Worm (Caenorhabditis elegans) whole organism, L4 larva: ENCODE data around the gene nuo-3.

ENCODE experiments used
- F49E8.2 ChIP-seq: sonication (generic microtip); optimal IDR thresholded peaks from 2 replicates; lab custom pipeline; 2016; ENCODE audit warnings: missing compliant biosample characterization, mild to moderate bottlenecking, missing genetic modification characterization, borderline replicate concordance
- ZK337.2 ChIP-seq: fragments of 200-800 bp; sonication (Bioruptor generic); IDR thresholded peaks from 2 replicates; pipeline ENCODE4 v1.3.6; 2022; ENCODE audit warnings: missing genetic modification reagents, missing genetic modification characterization, missing compliant biosample characterization
- daf-19 ChIP-seq: fragments of 200-800 bp; sonication (Bioruptor generic); conservative IDR thresholded peaks from 2 replicates; pipeline ENCODE4 v1.3.6; 2022; ENCODE audit warnings: missing genetic modification characterization, missing compliant biosample characterization
- dpl-1 ChIP-seq: fragments of 150-350 bp; optimal IDR thresholded peaks from 2 replicates; lab custom pipeline; 2014; ENCODE audit warnings: missing biosample characterization, missing genetic modification reagents, missing genetic modification characterization
- gei-8 ChIP-seq: fragments of 200-800 bp; sonication (Bioruptor generic); optimal IDR thresholded peaks from 2 replicates; lab custom pipeline; 2018; ENCODE audit warnings: mild to moderate bottlenecking, missing genetic modification characterization, missing compliant biosample characterization
- lin-13 ChIP-seq: fragments of 150-350 bp; optimal IDR thresholded peaks from 2 replicates; lab custom pipeline; 2014; ENCODE audit warnings: missing biosample characterization, missing genetic modification reagents, missing genetic modification characterization
- lin-15B ChIP-seq: fragments of 150-350 bp; sonication (generic microtip); optimal IDR thresholded peaks from 3 replicates; lab custom pipeline; 2014; ENCODE audit warnings: missing biosample characterization, missing genetic modification characterization
- nhr-102 ChIP-seq: sonication (generic microtip); optimal IDR thresholded peaks from 2 replicates; lab custom pipeline; 2016; ENCODE audit warnings: mild to moderate bottlenecking, missing genetic modification characterization, moderate library complexity, missing compliant biosample characterization
- nhr-11 ChIP-seq: fragments of 150-350 bp; optimal IDR thresholded peaks from 2 replicates; lab custom pipeline; 2014; ENCODE audit warnings: missing biosample characterization, missing genetic modification characterization
- nhr-237 ChIP-seq: sonication (generic microtip); optimal IDR thresholded peaks from 2 replicates; lab custom pipeline; 2017; ENCODE audit warnings: missing biosample characterization, missing genetic modification characterization
- nhr-28 ChIP-seq: fragments of 150-350 bp; optimal IDR thresholded peaks from 2 replicates; lab custom pipeline; 2014; ENCODE audit warnings: missing biosample characterization, missing genetic modification characterization
- ztf-11 ChIP-seq: fragments of 150-350 bp; optimal IDR thresholded peaks from 2 replicates; lab custom pipeline; 2014; ENCODE audit warnings: missing biosample characterization, missing genetic modification characterization

DNA sequence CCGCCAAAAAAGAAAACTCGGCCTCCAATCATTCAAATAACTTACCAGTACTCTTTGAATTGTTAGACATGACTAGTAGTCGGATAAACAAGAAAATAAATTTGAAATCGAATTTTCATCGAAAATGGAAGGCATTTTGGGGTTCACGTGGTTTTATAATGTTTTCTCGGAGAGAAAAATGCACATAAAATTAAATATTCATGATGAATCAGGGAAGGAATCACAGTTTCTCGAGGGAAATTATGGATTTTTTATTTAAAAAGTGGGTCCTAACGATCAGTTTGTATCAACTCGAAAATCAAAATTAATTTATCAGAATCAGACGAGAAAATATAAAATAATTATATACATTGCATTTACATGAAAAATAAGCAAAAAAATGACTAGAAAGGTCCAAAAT is 32.0 kb downstream of the nuo-3 start, which contains the start of gene Y57G11C.5:
- TF ChIP-seq daf-19 (GFP tag; lab: Robert Waterston, UW) (no peak), lin-13 (GFP tag; lab: Kevin White, UChicago) (no peak), nhr-11 (tag; lab: Kevin White, UChicago) (no peak), F49E8.2 (tag; lab: Kevin White, UChicago) (no peak), dpl-1 (GFP tag; lab: Kevin White, UChicago) (no peak), lin-15B (tag; lab: Kevin White, UChicago) (no peak), ZK337.2 (GFP tag; lab: Robert Waterston, UW) (no peak), nhr-28 (tag; lab: Kevin White, UChicago) (no peak), ztf-11 (no peak), gei-8 (no peak), nhr-102 (tag; lab: Kevin White, UChicago) (no peak), nhr-237 (no peak)
